Fruit fly (Drosophila melanogaster) whole organism, embryonic: ENCODE data around the gene Ser.
A peak's percentile ranks its signal among the peaks of the same experiment; 100 is the strongest.

Experiments
- Aef1 ChIP-seq: fragments of 200-800 bp; sonication (Bioruptor generic); IDR thresholded peaks from 3 replicates; pipeline ENCODE4 v1.3.6; 2022; ENCODE audit warnings: missing biosample characterization, missing genetic modification characterization
- Antp ChIP-seq: fragments of 200-800 bp; sonication (Bioruptor generic); optimal IDR thresholded peaks from 3 replicates; lab custom pipeline; 2016; ENCODE audit warnings: missing biosample characterization, missing genetic modification characterization
- CG10209 ChIP-seq: fragments of 200-800 bp; sonication (Bioruptor generic); optimal IDR thresholded peaks from 3 replicates; lab custom pipeline; 2017; ENCODE audit warnings: missing biosample characterization, mild to moderate bottlenecking, missing genetic modification characterization, missing genetic modification reagents
- CG10431 ChIP-seq: fragments of 200-800 bp; sonication (Bioruptor generic); optimal IDR thresholded peaks from 3 replicates; lab custom pipeline; 2018; ENCODE audit warnings: missing biosample characterization, mild to moderate bottlenecking, missing genetic modification characterization
- CG11398 ChIP-seq: fragments of 200-800 bp; sonication (Bioruptor generic); optimal IDR thresholded peaks from 2 replicates; lab custom pipeline; 2016; ENCODE audit warnings: missing biosample characterization, missing genetic modification characterization
- CG11560 ChIP-seq: fragments of 200-800 bp; sonication (Bioruptor generic); IDR thresholded peaks from 3 replicates; pipeline ENCODE4 v1.3.6; 2022; ENCODE audit warnings: missing biosample characterization, missing genetic modification characterization
- CG12391 ChIP-seq: fragments of 200-800 bp; sonication (Bioruptor generic); optimal IDR thresholded peaks from 3 replicates; lab custom pipeline; 2018; ENCODE audit warnings: missing biosample characterization, mild to moderate bottlenecking, missing genetic modification characterization, moderate library complexity
- CG13424 ChIP-seq: fragments of 200-800 bp; sonication (Bioruptor generic); optimal IDR thresholded peaks from 2 replicates; lab custom pipeline; 2019; ENCODE audit warnings: missing biosample characterization, mild to moderate bottlenecking, missing genetic modification characterization, moderate library complexity
- CG17359 ChIP-seq: fragments of 200-800 bp; sonication (Bioruptor generic); optimal IDR thresholded peaks from 3 replicates; lab custom pipeline; 2018; ENCODE audit warnings: missing biosample characterization, mild to moderate bottlenecking, missing genetic modification characterization, moderate library complexity
- CG18262 ChIP-seq: fragments of 200-800 bp; optimal IDR thresholded peaks from 3 replicates; lab custom pipeline; 2019; ENCODE audit warnings: missing biosample characterization, mild to moderate bottlenecking, missing genetic modification characterization, moderate library complexity
- CG32532 ChIP-seq: fragments of 200-800 bp; sonication (Bioruptor generic); IDR thresholded peaks from 2 replicates; pipeline ENCODE4 v1.3.6; 2022; ENCODE audit warnings: missing biosample characterization, missing genetic modification characterization
- CG34376 ChIP-seq: fragments of 200-800 bp; sonication (Bioruptor generic); optimal IDR thresholded peaks from 2 replicates; lab custom pipeline; 2018; ENCODE audit warnings: missing biosample characterization, mild to moderate bottlenecking, missing genetic modification characterization
- CG3838 ChIP-seq: fragments of 200-800 bp; sonication (Bioruptor generic); optimal IDR thresholded peaks from 3 replicates; lab custom pipeline; 2016; ENCODE audit warnings: missing biosample characterization, missing genetic modification characterization
- CG4328 ChIP-seq: fragments of 200-800 bp; sonication (Bioruptor generic); optimal IDR thresholded peaks from 3 replicates; lab custom pipeline; 2017; ENCODE audit warnings: missing biosample characterization, missing genetic modification reagents, missing genetic modification characterization
- CG8765 ChIP-seq: fragments of 200-800 bp; sonication (Bioruptor generic); IDR thresholded peaks from 2 replicates; pipeline ENCODE4 v1.3.6; 2022; ENCODE audit warnings: missing biosample characterization, missing genetic modification characterization
- D ChIP-seq, 2 experiments: fragments of 200-800 bp in 1 of 2; fragments of >200 bp in 1 of 2; sonication (Bioruptor generic) in 1 of 2; optimal IDR thresholded peaks; 2 replicates in 1 of 2; 3 replicates in 1 of 2; lab custom pipeline; 2017; ENCODE audit warnings: mild to moderate bottlenecking in 1 of 2, missing biosample characterization in 1 of 2, missing genetic modification characterization in 1 of 2, missing genetic modification reagents in 1 of 2
- Dbx ChIP-seq: fragments of 200-800 bp; sonication (Bioruptor generic); IDR thresholded peaks from 3 replicates; pipeline ENCODE4 v1.3.6; 2022; ENCODE audit warnings: missing biosample characterization, missing genetic modification characterization
- Dip2 ChIP-seq: fragments of 200-800 bp; sonication (Bioruptor generic); IDR thresholded peaks from 2 replicates; pipeline ENCODE4 v1.3.6; 2022; ENCODE audit warnings: missing biosample characterization, missing genetic modification characterization
- Dll ChIP-seq: fragments of 200-800 bp; sonication (Bioruptor generic); IDR thresholded peaks from 4 replicates; pipeline ENCODE4 v1.3.6; 2022; ENCODE audit warnings: missing biosample characterization, missing genetic modification characterization; ENCODE audit not compliant: partially characterized antibody
- Dp ChIP-seq: fragments of 200-800 bp; sonication (Bioruptor generic); optimal IDR thresholded peaks from 2 replicates; lab custom pipeline; 2018; ENCODE audit warnings: missing biosample characterization, mild to moderate bottlenecking, missing genetic modification characterization, moderate library complexity
- Dref ChIP-seq: fragments of 200-800 bp; sonication (Bioruptor generic); IDR thresholded peaks from 2 replicates; pipeline ENCODE4 v1.3.6; 2022; ENCODE audit warnings: missing biosample characterization, missing genetic modification characterization
- GATAe ChIP-seq: fragments of 200-800 bp; sonication (Bioruptor generic); conservative IDR thresholded peaks from 2 replicates; pipeline ENCODE4 v1.3.6; 2022; ENCODE audit warnings: missing biosample characterization, missing genetic modification characterization
- HLH4C ChIP-seq: fragments of 200-800 bp; sonication (Bioruptor generic); IDR thresholded peaks from 3 replicates; pipeline ENCODE4 v1.3.6; 2022; ENCODE audit warnings: missing biosample characterization, missing genetic modification characterization; ENCODE audit not compliant: partially characterized antibody
- NC2α ChIP-seq: fragments of 200-800 bp; sonication (Bioruptor generic); optimal IDR thresholded peaks from 2 replicates; lab custom pipeline; 2016; ENCODE audit warnings: missing biosample characterization, missing genetic modification characterization
- Optix ChIP-seq: fragments of 200-800 bp; sonication (Bioruptor generic); IDR thresholded peaks from 3 replicates; pipeline ENCODE4 v1.3.6; 2022; ENCODE audit warnings: missing biosample characterization, missing genetic modification characterization
- PHDP ChIP-seq: fragments of 200-800 bp; sonication (Bioruptor generic); optimal IDR thresholded peaks from 3 replicates; lab custom pipeline; 2018; ENCODE audit warnings: missing biosample characterization, mild to moderate bottlenecking, missing genetic modification characterization, moderate library complexity
- Rx ChIP-seq: fragments of 200-800 bp; sonication (Bioruptor generic); IDR thresholded peaks from 2 replicates; pipeline ENCODE4 v1.3.6; 2022; ENCODE audit warnings: missing biosample characterization, missing genetic modification characterization
- Sry-δ ChIP-seq: fragments of 200-800 bp; sonication (Bioruptor generic); optimal IDR thresholded peaks from 2 replicates; lab custom pipeline; 2016; ENCODE audit warnings: missing biosample characterization, missing genetic modification characterization
- Trl ChIP-seq, 3 experiments: fragments of >200 bp in 2 of 3; fragments of 200-800 bp in 1 of 3; sonication (Bioruptor generic) in 1 of 3; optimal IDR thresholded peaks; 2 replicates in 1 of 3; 3 replicates in 2 of 3; lab custom pipeline; 2016 to 2017; ENCODE audit warnings: missing biosample characterization in 1 of 3, missing genetic modification characterization in 1 of 3
- br ChIP-seq: fragments of >200 bp; optimal IDR thresholded peaks from 2 replicates; lab custom pipeline; 2017
- bsh ChIP-seq, 2 experiments: fragments of 200-800 bp; sonication (Bioruptor generic); optimal IDR thresholded peaks; 2 replicates each; lab custom pipeline; 2017 to 2018; ENCODE audit warnings: mild to moderate bottlenecking in 2 of 2, missing biosample characterization in 2 of 2, missing genetic modification characterization in 2 of 2, moderate library complexity in 1 of 2
- cas ChIP-seq: fragments of 200-800 bp; sonication (Bioruptor generic); IDR thresholded peaks from 2 replicates; pipeline ENCODE4 v1.3.6; 2022; ENCODE audit warnings: missing biosample characterization, missing genetic modification characterization
- da ChIP-seq: fragments of 200-800 bp; sonication (Bioruptor generic); optimal IDR thresholded peaks from 2 replicates; lab custom pipeline; 2016; ENCODE audit warnings: missing biosample characterization, missing genetic modification characterization
- dmrt99B ChIP-seq: fragments of 200-800 bp; sonication (Bioruptor generic); optimal IDR thresholded peaks from 2 replicates; lab custom pipeline; 2018; ENCODE audit warnings: missing biosample characterization, mild to moderate bottlenecking, missing genetic modification characterization, moderate library complexity
- dpn ChIP-seq, 2 experiments: fragments of 200-800 bp; sonication (Bioruptor generic); optimal IDR thresholded peaks; 3 replicates each; lab custom pipeline; 2016; ENCODE audit warnings: missing biosample characterization in 2 of 2, missing genetic modification characterization in 2 of 2
- exex ChIP-seq: fragments of 200-800 bp; sonication (Bioruptor generic); optimal IDR thresholded peaks from 4 replicates; lab custom pipeline; 2018; ENCODE audit warnings: missing biosample characterization, mild to moderate bottlenecking, missing genetic modification characterization, moderate library complexity
- fu2 ChIP-seq: fragments of 200-800 bp; sonication (Bioruptor generic); optimal IDR thresholded peaks from 2 replicates; lab custom pipeline; 2016; ENCODE audit warnings: missing biosample characterization, missing genetic modification characterization
- gce ChIP-seq: fragments of 200-800 bp; sonication (Bioruptor generic); IDR thresholded peaks from 3 replicates; pipeline ENCODE4 v1.3.6; 2022; ENCODE audit warnings: missing biosample characterization, missing genetic modification characterization
- grau ChIP-seq: fragments of 200-800 bp; optimal IDR thresholded peaks from 3 replicates; lab custom pipeline; 2019; ENCODE audit warnings: missing biosample characterization, mild to moderate bottlenecking, missing genetic modification characterization, moderate library complexity
- grn ChIP-seq: fragments of 200-800 bp; sonication (Bioruptor generic); optimal IDR thresholded peaks from 3 replicates; lab custom pipeline; 2017; ENCODE audit warnings: missing biosample characterization, missing genetic modification characterization
- her ChIP-seq: fragments of 200-800 bp; sonication (Bioruptor generic); optimal IDR thresholded peaks from 2 replicates; lab custom pipeline; 2016; ENCODE audit warnings: missing biosample characterization, missing genetic modification characterization
- kay ChIP-seq: fragments of 200-800 bp; sonication (Bioruptor generic); optimal IDR thresholded peaks from 2 replicates; lab custom pipeline; 2016; ENCODE audit warnings: missing biosample characterization, missing genetic modification characterization
- ken ChIP-seq: fragments of 200-800 bp; sonication (Bioruptor generic); IDR thresholded peaks from 3 replicates; pipeline ENCODE4 v1.3.6; 2022; ENCODE audit warnings: missing biosample characterization, missing genetic modification characterization
- kni ChIP-seq: fragments of 200-800 bp; sonication (Bioruptor generic); optimal IDR thresholded peaks from 3 replicates; lab custom pipeline; 2017; ENCODE audit warnings: mild to moderate bottlenecking, missing biosample characterization, missing genetic modification reagents, missing genetic modification characterization
- mam ChIP-seq: fragments of 200-800 bp; sonication (Bioruptor generic); optimal IDR thresholded peaks from 3 replicates; lab custom pipeline; 2016; ENCODE audit warnings: missing biosample characterization, missing genetic modification characterization
- ranshi ChIP-seq: fragments of 200-800 bp; sonication (Bioruptor generic); IDR thresholded peaks from 2 replicates; pipeline ENCODE4 v1.3.6; 2022; ENCODE audit warnings: missing biosample characterization, missing genetic modification characterization
- repo ChIP-seq: fragments of 200-800 bp; sonication (Bioruptor generic); optimal IDR thresholded peaks from 2 replicates; lab custom pipeline; 2016; ENCODE audit warnings: missing biosample characterization, missing genetic modification characterization
- seq ChIP-seq: fragments of 200-800 bp; sonication (Bioruptor generic); IDR thresholded peaks from 2 replicates; pipeline ENCODE4 v1.3.6; 2022; ENCODE audit warnings: missing biosample characterization, missing genetic modification characterization
- slp2 ChIP-seq: fragments of 200-800 bp; sonication (Bioruptor generic); optimal IDR thresholded peaks from 2 replicates; lab custom pipeline; 2016; ENCODE audit warnings: missing biosample characterization, missing genetic modification characterization
- stc ChIP-seq: fragments of 200-800 bp; sonication (Bioruptor generic); IDR thresholded peaks from 2 replicates; pipeline ENCODE4 v1.3.6; 2022; ENCODE audit warnings: missing biosample characterization, missing genetic modification characterization

The Ser gene

DNA sequence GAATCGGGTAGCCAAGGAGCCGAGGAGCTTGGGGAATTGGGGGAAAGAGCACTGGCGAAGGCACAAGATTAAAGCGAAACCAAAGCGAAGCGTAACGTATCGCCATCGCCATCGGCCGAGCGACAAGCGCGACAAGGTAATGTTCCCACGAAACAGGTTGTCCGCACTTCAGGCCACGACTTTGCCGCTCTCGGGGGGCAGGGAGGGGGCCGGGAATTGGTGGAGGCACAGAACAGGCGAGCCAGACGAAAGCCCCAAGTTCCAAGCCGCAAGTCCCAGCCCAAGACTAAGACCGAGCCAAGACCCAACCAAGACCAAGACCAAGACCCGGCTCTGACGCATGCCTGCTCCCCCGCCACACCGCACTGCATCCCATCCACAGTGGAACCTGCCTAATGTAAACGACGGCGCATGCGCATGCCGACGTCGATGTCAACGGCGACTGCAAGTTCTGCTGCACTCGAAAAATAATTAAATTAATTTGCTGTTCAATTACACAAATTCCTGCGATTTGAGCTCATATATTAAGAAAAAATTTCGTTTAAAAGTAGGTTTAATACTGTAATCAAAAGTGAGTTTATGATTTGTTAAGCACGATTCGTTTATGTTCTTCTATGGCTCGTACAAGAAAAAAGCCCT is 8.0 kb downstream of the Ser start (continued):
- no peak for TF ChIP-seq CG3838 (GFP tag; lab: Kevin White, UChicago)
- no peak for TF ChIP-seq Dbx (GFP tag; lab: Robert Waterston, UW)
- TF ChIP-seq Antp (GFP tag; lab: Kevin White, UChicago), result no peak
- TF ChIP-seq PHDP (tag; lab: Kevin White, UChicago), result no peak
- TF ChIP-seq CG10209 (GFP tag; lab: Kevin White, UChicago), result no peak
- no peak for TF ChIP-seq CG11560 (tag; lab: Robert Waterston, UW)
- no peak for TF ChIP-seq CG17359
- TF ChIP-seq stc (GFP tag; lab: Robert Waterston, UW), result no peak
- TF ChIP-seq Dip2, result no peak
- TF ChIP-seq Dp (GFP tag; lab: Kevin White, UChicago), result no peak
- TF ChIP-seq Trl (optimal IDR thresholded peaks at IDR 0.05; lab: Kevin White, UChicago), result no peak
- no peak for TF ChIP-seq Trl (GFP tag; optimal IDR thresholded peaks at IDR 0.05; lab: Kevin White, UChicago)
- no peak for TF ChIP-seq kay (GFP tag; lab: Kevin White, UChicago)
- TF ChIP-seq ken (GFP tag; lab: Robert Waterston, UW), result 0 out of 3 replicates have a peak, but pooled peaks have one; percentile 17
- no peak for TF ChIP-seq fu2 (GFP tag; lab: Kevin White, UChicago)
- TF ChIP-seq D (optimal IDR thresholded peaks at IDR 0.05; lab: Kevin White, UChicago), result no peak
- TF ChIP-seq D (GFP tag; optimal IDR thresholded peaks at IDR 0.05; lab: Kevin White, UChicago), result no peak
- TF ChIP-seq grau, result peak; percentile 85
- TF ChIP-seq Dref, result no peak
- no peak for TF ChIP-seq CG32532 (GFP tag; lab: Robert Waterston, UW)
- TF ChIP-seq CG8765 (GFP tag; lab: Robert Waterston, UW), result no peak
- TF ChIP-seq kni (GFP tag; lab: Kevin White, UChicago), result peak; percentile 27
- TF ChIP-seq NC2α (GFP tag; lab: Kevin White, UChicago), result no peak
- TF ChIP-seq da, result no peak
- no peak for TF ChIP-seq cas (GFP tag; lab: Robert Waterston, UW)
- no peak for TF ChIP-seq grn (GFP tag; lab: Kevin White, UChicago)
- no peak for TF ChIP-seq CG12391
- no peak for TF ChIP-seq her
- no peak for TF ChIP-seq HLH4C (GFP tag; lab: Robert Waterston, UW)
- TF ChIP-seq Optix (GFP tag; lab: Robert Waterston, UW), result no peak
- no peak for TF ChIP-seq mam (GFP tag; lab: Kevin White, UChicago)
- no peak for TF ChIP-seq repo (GFP tag; lab: Kevin White, UChicago)
- TF ChIP-seq Rx (GFP tag; lab: Robert Waterston, UW), result no peak
- TF ChIP-seq Aef1 (GFP tag; lab: Robert Waterston, UW), result no peak
- TF ChIP-seq gce (GFP tag; lab: Robert Waterston, UW), result 0 out of 3 replicates have a peak, but pooled peaks have one; percentile 24
- peak; percentile 1 for TF ChIP-seq dmrt99B (tag; lab: Kevin White, UChicago)
- no peak for TF ChIP-seq Dll (GFP tag; lab: Robert Waterston, UW)
- peak; percentile 42; the same call in 1 of the 2 replicates for TF ChIP-seq ranshi (GFP tag; lab: Robert Waterston, UW)
- peak; percentile 10 for TF ChIP-seq CG18262 (tag; lab: Kevin White, UChicago)
- TF ChIP-seq Sry-δ (GFP tag; lab: Kevin White, UChicago), result no peak
- TF ChIP-seq CG11398 (GFP tag; lab: Kevin White, UChicago), result no peak
- no peak for TF ChIP-seq CG10431 (GFP tag; lab: Kevin White, UChicago)
- peak in 1 of 2 experiments; percentile 42 for TF ChIP-seq bsh (GFP tag; optimal IDR thresholded peaks at IDR 0.05; lab: Kevin White, UChicago)
- no peak for TF ChIP-seq seq (GFP tag; lab: Robert Waterston, UW)
- TF ChIP-seq CG34376, result no peak
- TF ChIP-seq dpn (GFP tag; optimal IDR thresholded peaks at IDR 0.05; lab: Kevin White, UChicago), result no peak
- TF ChIP-seq CG4328 (GFP tag; lab: Kevin White, UChicago), result no peak
- no peak for TF ChIP-seq CG13424 (tag; lab: Kevin White, UChicago)
- no peak for TF ChIP-seq slp2 (GFP tag; lab: Kevin White, UChicago)
- TF ChIP-seq GATAe (GFP tag; lab: Robert Waterston, UW), result no peak
- TF ChIP-seq br (lab: Kevin White, UChicago), result no peak
- TF ChIP-seq exex (tag; lab: Kevin White, UChicago), result no peak
